3 worm cellular contexts compared by ENCODE assay signal in the genomic region with DNA sequence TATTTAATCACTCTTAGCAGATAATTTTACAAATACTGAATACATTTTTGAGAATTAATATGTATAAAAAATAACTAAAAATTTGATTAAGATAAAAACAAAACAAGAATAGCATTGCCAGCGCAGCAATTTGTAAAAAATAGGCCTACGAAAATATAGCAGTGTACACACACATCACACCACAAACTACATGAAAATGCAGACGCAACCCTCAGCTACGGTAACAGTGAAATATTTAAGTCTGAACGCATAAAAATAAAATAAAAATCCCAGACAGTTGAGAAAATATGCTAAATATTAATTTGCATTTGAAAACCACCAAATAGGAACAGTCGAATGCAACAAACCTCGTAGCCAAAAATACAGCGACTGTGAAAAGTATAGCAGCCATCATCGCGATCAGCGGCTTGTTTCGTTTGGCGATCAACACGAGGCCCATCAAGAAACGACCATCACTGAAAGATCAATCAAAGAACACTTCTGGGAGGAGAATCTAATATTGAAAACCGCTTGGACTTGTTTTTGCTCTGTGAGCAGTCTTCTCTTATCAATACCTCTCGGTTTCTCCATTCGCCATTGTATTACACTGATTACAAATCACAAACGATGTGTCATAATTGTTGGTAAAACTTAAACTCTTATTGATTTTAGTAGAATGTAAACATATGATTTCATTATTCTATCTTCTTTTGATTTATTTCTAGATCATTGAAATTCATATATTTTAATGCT.
TF ChIP-seq lines count a peak whose summit lies in the region.

Gene pyp-1, minus strand, starts transcription at position 439 of the 732 bp plus-strand sequence.

TF ChIP-seq in whole organism, L1 larva, 84 proteins besides CTCF, POLR2A, EP300 and RAD21 (continued from another document and continues in another):
- TF ChIP-seq vab-15 (tag; optimal IDR thresholded peaks at IDR 0.05; lab: Kevin White, UChicago) (no peak), grh-1 (GFP tag; IDR thresholded peaks at IDR 0.05; lab: Robert Waterston, UW) (no peak), mep-1 (tag; optimal IDR thresholded peaks at IDR 0.05; lab: Kevin White, UChicago) (peak; percentile 46), ztf-11 (tag; optimal IDR thresholded peaks at IDR 0.05; lab: Kevin White, UChicago) (no peak), snu-23 (GFP tag; optimal IDR thresholded peaks at IDR 0.05; lab: Kevin White, UChicago) (peak; percentile 26), egl-27 (tag; optimal IDR thresholded peaks at IDR 0.05; lab: Kevin White, UChicago) (no peak), fos-1 (tag; optimal IDR thresholded peaks at IDR 0.05; lab: Kevin White, UChicago) (no peak), nhr-47 (tag; optimal IDR thresholded peaks at IDR 0.05; lab: Kevin White, UChicago) (peak; percentile 22), C16A3.4 (tag; optimal IDR thresholded peaks at IDR 0.05; lab: Kevin White, UChicago) (no peak), pax-3 (tag; optimal IDR thresholded peaks at IDR 0.05; lab: Kevin White, UChicago) (no peak), fkh-8 (tag; optimal IDR thresholded peaks at IDR 0.05; lab: Kevin White, UChicago) (no peak), pqm-1 (tag; optimal IDR thresholded peaks at IDR 0.05; lab: Kevin White, UChicago) (no peak), hlh-17 (GFP tag; optimal IDR thresholded peaks at IDR 0.05; lab: Kevin White, UChicago; ENCODE audit: borderline replicate concordance) (no peak), lin-39 (tag; optimal IDR thresholded peaks at IDR 0.05; lab: Kevin White, UChicago) (no peak), nhr-71 (tag; optimal IDR thresholded peaks at IDR 0.05; lab: Kevin White, UChicago) (peak; percentile 45), isw-1 (GFP tag; IDR thresholded peaks at IDR 0.05; lab: Robert Waterston, UW) (no peak), zip-4 (GFP tag; optimal IDR thresholded peaks at IDR 0.05; lab: Kevin White, UChicago) (no peak), aha-1 (tag; optimal IDR thresholded peaks at IDR 0.05; lab: Kevin White, UChicago) (no peak), unc-62 (GFP tag; optimal IDR thresholded peaks at IDR 0.05; lab: Kevin White, UChicago) (no peak), lin-14 (GFP tag; optimal IDR thresholded peaks at IDR 0.05; lab: Kevin White, UChicago) (no peak), nhr-19 (GFP tag; conservative IDR thresholded peaks at IDR 0.05; lab: Robert Waterston, UW) (peak; percentile 88), efl-3 (GFP tag; optimal IDR thresholded peaks at IDR 0.05; lab: Kevin White, UChicago) (no peak), fkh-4 (tag; optimal IDR thresholded peaks at IDR 0.05; lab: Kevin White, UChicago; ENCODE audit: borderline replicate concordance) (no peak), ces-1 (GFP tag; optimal IDR thresholded peaks at IDR 0.05; lab: Kevin White, UChicago) (no peak), lsy-2 (tag; optimal IDR thresholded peaks at IDR 0.05; lab: Kevin White, UChicago) (peak; percentile 11 to 72), unc-30 (tag; optimal IDR thresholded peaks at IDR 0.05; lab: Kevin White, UChicago) (no peak), F16B12.6 (tag; optimal IDR thresholded peaks at IDR 0.05; lab: Kevin White, UChicago) (peak; percentile 78), dpl-1 (GFP tag; optimal IDR thresholded peaks at IDR 0.05; lab: Kevin White, UChicago) (peak in 1 of 3 experiments; percentile 41), sptf-1 (tag; optimal IDR thresholded peaks at IDR 0.05; lab: Kevin White, UChicago) (no peak), swsn-7 (tag; optimal IDR thresholded peaks at IDR 0.05; lab: Kevin White, UChicago) (no peak), nhr-84 (tag; optimal IDR thresholded peaks at IDR 0.05; lab: Kevin White, UChicago) (no peak), nhr-12 (tag; optimal IDR thresholded peaks at IDR 0.05; lab: Kevin White, UChicago) (no peak), unc-98 (GFP tag; IDR thresholded peaks at IDR 0.05; lab: Robert Waterston, UW) (no peak), rnt-1 (tag; optimal IDR thresholded peaks at IDR 0.05; lab: Kevin White, UChicago) (peak; percentile 12), jun-1 (tag; optimal IDR thresholded peaks at IDR 0.05; lab: Kevin White, UChicago) (no peak), skn-1 (tag; optimal IDR thresholded peaks at IDR 0.05; lab: Kevin White, UChicago) (no peak), ceh-90 (tag; optimal IDR thresholded peaks at IDR 0.05; lab: Kevin White, UChicago) (no peak), mdl-1 (tag; optimal IDR thresholded peaks at IDR 0.05; lab: Kevin White, UChicago) (peak in 1 of 2 experiments; percentile 28), irx-1 (tag; optimal IDR thresholded peaks at IDR 0.05; lab: Kevin White, UChicago) (no peak), mab-9 (GFP tag; IDR thresholded peaks at IDR 0.05; lab: Robert Waterston, UW) (no peak), unc-86 (tag; optimal IDR thresholded peaks at IDR 0.05; lab: Kevin White, UChicago) (no peak), aly-2 (tag; optimal IDR thresholded peaks at IDR 0.05; lab: Kevin White, UChicago) (no peak), egl-13 (tag; optimal IDR thresholded peaks at IDR 0.05; lab: Kevin White, UChicago) (no peak)

TF ChIP-seq in whole organism, L2 larva, 48 proteins besides CTCF, POLR2A, EP300 and RAD21 (continued from another document):
- no peak for TF ChIP-seq nhr-25 (tag; optimal IDR thresholded peaks at IDR 0.05; lab: Kevin White, UChicago)
- no peak for TF ChIP-seq ztf-1 (GFP tag; conservative IDR thresholded peaks at IDR 0.05; lab: Robert Waterston, UW)
- TF ChIP-seq mdl-1 (tag; optimal IDR thresholded peaks at IDR 0.05; lab: Kevin White, UChicago), result no peak
- TF ChIP-seq ama-1 (optimal IDR thresholded peaks at IDR 0.05; lab: Kevin White, UChicago), result peak; percentile 33
- TF ChIP-seq fos-1 (tag; optimal IDR thresholded peaks at IDR 0.05; lab: Kevin White, UChicago), result peak; percentile 56
- TF ChIP-seq lsy-2 (tag; optimal IDR thresholded peaks at IDR 0.05; lab: Kevin White, UChicago), result peak in 1 of 2 experiments; percentile 69
- no peak for TF ChIP-seq F13H6.1 (tag; optimal IDR thresholded peaks at IDR 0.05; lab: Kevin White, UChicago)
- TF ChIP-seq zag-1 (tag; optimal IDR thresholded peaks at IDR 0.05; lab: Kevin White, UChicago), result no peak
- TF ChIP-seq unc-39 (tag; optimal IDR thresholded peaks at IDR 0.05; lab: Kevin White, UChicago), result no peak
- TF ChIP-seq alr-1 (tag; optimal IDR thresholded peaks at IDR 0.05; lab: Kevin White, UChicago), result no peak
- TF ChIP-seq R02D3.7 (tag; optimal IDR thresholded peaks at IDR 0.05; lab: Kevin White, UChicago), result no peak
- no peak for TF ChIP-seq ceh-16 (tag; optimal IDR thresholded peaks at IDR 0.05; lab: Kevin White, UChicago)
- TF ChIP-seq peb-1 (tag; optimal IDR thresholded peaks at IDR 0.05; lab: Kevin White, UChicago), result no peak
- no peak for TF ChIP-seq blmp-1 (tag; optimal IDR thresholded peaks at IDR 0.05; lab: Kevin White, UChicago; ENCODE audit: insufficient read depth)
- TF ChIP-seq unc-62 (GFP tag; optimal IDR thresholded peaks at IDR 0.05; lab: Kevin White, UChicago), result no peak
- no peak for TF ChIP-seq nhr-237 (tag; optimal IDR thresholded peaks at IDR 0.05; lab: Kevin White, UChicago)
- no peak for TF ChIP-seq sma-3 (GFP tag; optimal IDR thresholded peaks at IDR 0.05; lab: Kevin White, UChicago)
- TF ChIP-seq Y55F3AM.14 (GFP tag; optimal IDR thresholded peaks at IDR 0.05; lab: Kevin White, UChicago), result no peak
- TF ChIP-seq nhr-10 (tag; optimal IDR thresholded peaks at IDR 0.05; lab: Kevin White, UChicago), result no peak
- no peak for TF ChIP-seq dmd-4 (tag; optimal IDR thresholded peaks at IDR 0.05; lab: Kevin White, UChicago)
- no peak for TF ChIP-seq skn-1 (tag; optimal IDR thresholded peaks at IDR 0.05; lab: Kevin White, UChicago)
- no peak for TF ChIP-seq nhr-129 (tag; optimal IDR thresholded peaks at IDR 0.05; lab: Kevin White, UChicago)
- peak; percentile 22 for TF ChIP-seq sma-9 (GFP tag; optimal IDR thresholded peaks at IDR 0.05; lab: Kevin White, UChicago)
- no peak for TF ChIP-seq sma-9 (tag; optimal IDR thresholded peaks at IDR 0.05; lab: Kevin White, UChicago)
- no peak for TF ChIP-seq nhr-77 (tag; optimal IDR thresholded peaks at IDR 0.05; lab: Kevin White, UChicago)
- TF ChIP-seq lin-39 (tag; optimal IDR thresholded peaks at IDR 0.05; lab: Kevin White, UChicago), result no peak
- peak; percentile 34 for TF ChIP-seq unc-55 (GFP tag; optimal IDR thresholded peaks at IDR 0.05; lab: Kevin White, UChicago)

TF ChIP-seq in whole organism, L4 larva, 104 proteins besides CTCF, POLR2A, EP300 and RAD21 (continued from another document):
- TF ChIP-seq pqm-1 (tag; optimal IDR thresholded peaks at IDR 0.05; lab: Kevin White, UChicago), result peak; percentile 6
- no peak for TF ChIP-seq nhr-6 (tag; optimal IDR thresholded peaks at IDR 0.05; lab: Kevin White, UChicago)
- TF ChIP-seq skn-1 (tag; optimal IDR thresholded peaks at IDR 0.05; lab: Kevin White, UChicago), result no peak
- TF ChIP-seq lin-1 (GFP tag; IDR thresholded peaks at IDR 0.05; lab: Robert Waterston, UW), result no peak
- TF ChIP-seq zag-1 (tag; optimal IDR thresholded peaks at IDR 0.05; lab: Kevin White, UChicago), result no peak
- TF ChIP-seq mdl-1 (tag; optimal IDR thresholded peaks at IDR 0.05; lab: Kevin White, UChicago), result peak in 1 of 2 experiments; percentile 32
- TF ChIP-seq lin-38 (GFP tag; IDR thresholded peaks at IDR 0.05; lab: Robert Waterston, UW), result peak; percentile 42
- TF ChIP-seq set-16 (GFP tag; IDR thresholded peaks at IDR 0.05; lab: Robert Waterston, UW), result no peak
- peak; percentile 30 for TF ChIP-seq hlh-30 (tag; optimal IDR thresholded peaks at IDR 0.05; lab: Kevin White, UChicago; ENCODE audit: insufficient read depth)
- TF ChIP-seq nhr-76 (tag; optimal IDR thresholded peaks at IDR 0.05; lab: Kevin White, UChicago), result no peak
- TF ChIP-seq lim-7 (GFP tag; IDR thresholded peaks at IDR 0.05; lab: Robert Waterston, UW), result no peak
- no peak for TF ChIP-seq saeg-2 (GFP tag; IDR thresholded peaks at IDR 0.05; lab: Robert Waterston, UW)
- peak; percentile 5 for TF ChIP-seq dpl-1 (GFP tag; optimal IDR thresholded peaks at IDR 0.05; lab: Kevin White, UChicago)
- TF ChIP-seq nhr-28 (tag; optimal IDR thresholded peaks at IDR 0.05; lab: Kevin White, UChicago), result peak; percentile 67
- no peak for TF ChIP-seq snpc-4 (tag; optimal IDR thresholded peaks at IDR 0.05; lab: Kevin White, UChicago)
- TF ChIP-seq ZK546.5 (tag; optimal IDR thresholded peaks at IDR 0.05; lab: Kevin White, UChicago), result no peak
- TF ChIP-seq dve-1 (tag; optimal IDR thresholded peaks at IDR 0.05; lab: Kevin White, UChicago; ENCODE audit: insufficient read depth), result peak; percentile 74
- TF ChIP-seq ceh-32 (tag; optimal IDR thresholded peaks at IDR 0.05; lab: Kevin White, UChicago; ENCODE audit: poor library complexity), result no peak
- no peak for TF ChIP-seq ztf-11 (tag; optimal IDR thresholded peaks at IDR 0.05; lab: Kevin White, UChicago)
- peak; percentile 9 for TF ChIP-seq mep-1 (tag; optimal IDR thresholded peaks at IDR 0.05; lab: Kevin White, UChicago)
- TF ChIP-seq Y48G9A.11 (GFP tag; IDR thresholded peaks at IDR 0.05; lab: Robert Waterston, UW), result 0 out of 2 replicates have a peak, but pooled peaks have one; percentile 20
- TF ChIP-seq dmd-6 (GFP tag; IDR thresholded peaks at IDR 0.05; lab: Robert Waterston, UW), result no peak
- peak in 1 of 2 experiments; percentile 13 for TF ChIP-seq hif-1 (tag; optimal IDR thresholded peaks at IDR 0.05; lab: Kevin White, UChicago)
- no peak for TF ChIP-seq unc-62 (GFP tag; optimal IDR thresholded peaks at IDR 0.05 in 1 of 2; lab: Kevin White, UChicago)
- no peak for TF ChIP-seq unc-62 (tag; optimal IDR thresholded peaks at IDR 0.05; lab: Kevin White, UChicago)
- TF ChIP-seq nhr-41 (GFP tag; IDR thresholded peaks at IDR 0.05; lab: Robert Waterston, UW), result no peak
- TF ChIP-seq mdt-29 (GFP tag; IDR thresholded peaks at IDR 0.05; lab: Robert Waterston, UW), result 0 out of 2 replicates have a peak, but pooled peaks have one; percentile 12
- peak; percentile 9 for TF ChIP-seq unc-130 (GFP tag; optimal IDR thresholded peaks at IDR 0.05; lab: Kevin White, UChicago)
- TF ChIP-seq F44E2.7 (GFP tag; IDR thresholded peaks at IDR 0.05; lab: Robert Waterston, UW), result no peak
- TF ChIP-seq snpc-1.2 (GFP tag; IDR thresholded peaks at IDR 0.05; lab: Robert Waterston, UW), result 0 out of 2 replicates have a peak, but pooled peaks have one; percentile 37
- no peak for TF ChIP-seq nhr-102 (tag; optimal IDR thresholded peaks at IDR 0.05; lab: Kevin White, UChicago)
- no peak for TF ChIP-seq ceh-82 (tag; optimal IDR thresholded peaks at IDR 0.05; lab: Kevin White, UChicago)
- TF ChIP-seq php-3 (GFP tag; IDR thresholded peaks at IDR 0.05; lab: Robert Waterston, UW), result no peak
- TF ChIP-seq ama-1 (optimal IDR thresholded peaks at IDR 0.05; lab: Kevin White, UChicago), result no peak
- TF ChIP-seq spr-3 (GFP tag; optimal IDR thresholded peaks at IDR 0.05; lab: Kevin White, UChicago), result no peak
- TF ChIP-seq hmg-1.1 (GFP tag; IDR thresholded peaks at IDR 0.05; lab: Robert Waterston, UW), result no peak
- TF ChIP-seq arid-1 (GFP tag; conservative IDR thresholded peaks at IDR 0.05; lab: Robert Waterston, UW), result 0 out of 2 replicates have a peak, but pooled peaks have one; percentile 4
- TF ChIP-seq zfp-3 (GFP tag; conservative IDR thresholded peaks at IDR 0.05; lab: Robert Waterston, UW), result no peak
- no peak for TF ChIP-seq attf-4 (tag; optimal IDR thresholded peaks at IDR 0.05; lab: Kevin White, UChicago)
- TF ChIP-seq lin-15B (tag; optimal IDR thresholded peaks at IDR 0.05; lab: Kevin White, UChicago), result no peak
- TF ChIP-seq daf-12 (tag; optimal IDR thresholded peaks at IDR 0.05; lab: Kevin White, UChicago), result no peak
- TF ChIP-seq zip-11 (GFP tag; IDR thresholded peaks at IDR 0.05; lab: Robert Waterston, UW), result no peak
- no peak for TF ChIP-seq ceh-28 (tag; optimal IDR thresholded peaks at IDR 0.05; lab: Kevin White, UChicago)
- no peak for TF ChIP-seq fkh-10 (GFP tag; optimal IDR thresholded peaks at IDR 0.05; lab: Kevin White, UChicago)
- TF ChIP-seq unc-39 (tag; optimal IDR thresholded peaks at IDR 0.05; lab: Kevin White, UChicago), result no peak
- peak; percentile 40 for TF ChIP-seq mes-2 (tag; optimal IDR thresholded peaks at IDR 0.05; lab: Kevin White, UChicago; ENCODE audit: poor library complexity, severe bottlenecking)
